Worm (Caenorhabditis elegans) whole organism, midembryonic: Measurements from ENCODE around the gene T06D4.6.
A peak's percentile ranks its signal among the peaks of the same experiment; 100 is the strongest.

Experiments
- T22C8.4 ChIP-seq: fragments of 200-800 bp; sonication (Bioruptor generic); IDR thresholded peaks from 2 replicates; pipeline ENCODE4 v1.3.6; 2022; ENCODE audit warnings: missing genetic modification characterization, missing compliant biosample characterization
- cog-1 ChIP-seq: sonication (generic microtip); optimal IDR thresholded peaks from 2 replicates; lab custom pipeline; 2016; ENCODE audit warnings: missing genetic modification characterization, missing compliant biosample characterization
- flt-1 ChIP-seq: fragments of 200-800 bp; sonication (Bioruptor generic); IDR thresholded peaks from 2 replicates; pipeline ENCODE4 v1.3.6; 2022; ENCODE audit warnings: missing genetic modification characterization, missing compliant biosample characterization
- klf-2 ChIP-seq: fragments of 200-800 bp; sonication (Bioruptor generic); conservative IDR thresholded peaks from 2 replicates; pipeline ENCODE4 v1.3.6; 2022; ENCODE audit warnings: missing genetic modification reagents, missing genetic modification characterization, missing compliant biosample characterization
- med-1 ChIP-seq: sonication (generic microtip); optimal IDR thresholded peaks from 2 replicates; lab custom pipeline; 2017; ENCODE audit warnings: missing genetic modification characterization, mild to moderate bottlenecking, missing compliant biosample characterization, antibody characterized with exemption, missing genetic modification reagents; ENCODE audit not compliant: insufficient read depth
- ref-1 ChIP-seq: fragments of 200-800 bp; sonication (Bioruptor generic); conservative IDR thresholded peaks from 2 replicates; pipeline ENCODE4 v1.3.6; 2022; ENCODE audit warnings: missing genetic modification reagents, missing genetic modification characterization, missing compliant biosample characterization
- tab-1 ChIP-seq: fragments of 200-800 bp; sonication (Bioruptor generic); IDR thresholded peaks from 2 replicates; pipeline ENCODE4 v1.3.6; 2022; ENCODE audit warnings: missing genetic modification characterization, missing compliant biosample characterization
- ztf-23 ChIP-seq: fragments of 200-800 bp; sonication (Bioruptor generic); IDR thresholded peaks from 2 replicates; pipeline ENCODE4 v1.3.6; 2022; ENCODE audit warnings: missing genetic modification reagents, missing genetic modification characterization, missing compliant biosample characterization
- ztf-29 ChIP-seq: fragments of 200-800 bp; sonication (Bioruptor generic); IDR thresholded peaks from 2 replicates; pipeline ENCODE4 v1.3.6; 2022; ENCODE audit warnings: missing genetic modification reagents, missing genetic modification characterization, missing compliant biosample characterization

T06D4.6 gene

DNA sequence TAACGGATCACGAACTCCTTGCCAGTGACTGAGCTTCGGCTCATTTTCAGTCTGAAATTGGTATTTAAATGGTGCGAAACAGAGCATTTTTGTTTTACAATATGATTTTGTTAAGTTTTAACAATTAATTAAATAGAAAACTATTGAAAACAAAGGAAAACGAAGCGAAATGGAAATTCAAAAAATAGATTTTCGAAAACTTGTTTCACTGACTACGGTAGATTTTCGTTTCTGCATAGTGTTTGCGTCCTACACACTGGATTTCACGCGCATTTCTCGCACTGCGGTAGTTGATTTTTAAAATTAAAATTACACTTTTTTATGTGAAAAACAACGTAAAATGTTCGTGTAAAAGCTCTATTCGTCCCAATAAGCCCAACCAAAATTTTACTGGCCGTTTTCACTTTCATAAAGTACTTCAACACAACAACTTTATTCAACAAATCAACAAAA is 41.0 kb downstream of the T06D4.6 start, which contains the start of gene bath-30:
TSS of gene bath-30 (minus strand) at position 51 of the 453 bp plus-strand sequence.
- TF ChIP-seq ztf-23, result no peak
- no peak for TF ChIP-seq ztf-29 (GFP tag; lab: Robert Waterston, UW)
- no peak for TF ChIP-seq med-1 (GFP tag; lab: Kevin White, UChicago)
- no peak for TF ChIP-seq klf-2 (GFP tag; lab: Robert Waterston, UW)
- TF ChIP-seq flt-1 (GFP tag; lab: Robert Waterston, UW), result no peak
- TF ChIP-seq T22C8.4, result no peak
- no peak for TF ChIP-seq ref-1 (GFP tag; lab: Robert Waterston, UW)
- TF ChIP-seq tab-1, result no peak
- no peak for TF ChIP-seq cog-1 (tag; lab: Kevin White, UChicago)

DNA sequence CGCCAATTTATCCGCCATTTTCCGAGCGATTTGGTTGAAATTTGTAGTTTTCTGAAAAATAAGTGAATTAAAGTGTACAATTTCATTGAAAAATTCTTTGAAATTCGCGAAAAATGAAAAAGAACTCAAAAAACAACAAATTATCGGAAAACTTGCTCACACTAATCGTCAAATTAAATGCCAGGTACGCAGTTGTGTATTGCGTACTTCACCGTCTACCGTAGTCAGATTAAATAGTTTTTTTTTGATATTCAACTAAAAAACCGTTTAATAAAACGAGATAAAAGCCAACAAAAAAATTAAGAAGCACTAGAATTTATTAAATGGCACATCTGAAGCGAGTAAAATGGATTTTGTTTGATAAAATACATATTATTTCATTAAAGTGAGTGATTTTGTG is 42.5 kb downstream of the T06D4.6 start, which contains the start of gene bath-28:
TSS of gene bath-28 (minus strand) at position 51 of the 400 bp plus-strand sequence.
- no peak for TF ChIP-seq ztf-29 (GFP tag; lab: Robert Waterston, UW)

DNA sequence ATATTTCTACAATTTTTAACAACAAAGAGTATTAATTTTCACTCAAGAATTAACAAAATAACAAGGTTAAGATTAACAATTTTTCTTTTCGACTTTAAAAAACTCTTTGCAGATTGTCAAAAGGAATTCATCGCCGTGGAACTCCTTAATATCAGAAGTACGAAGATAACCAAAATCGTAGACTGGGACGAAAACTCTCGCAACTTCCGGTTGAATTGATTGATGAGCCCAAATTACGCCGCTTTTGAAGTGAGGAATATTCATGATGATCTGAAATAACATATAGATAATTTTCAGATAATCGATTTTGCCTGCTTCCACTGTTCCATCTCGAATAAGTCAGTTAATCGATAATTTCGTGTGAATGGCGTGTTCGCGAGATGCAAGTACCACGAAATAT is 43.7 kb downstream of the T06D4.6 start, which contains the start of gene F14D2.15:
TSS of gene F14D2.15 (minus strand) at position 101 of the 400 bp plus-strand sequence.
- no peak for TF ChIP-seq ztf-29 (GFP tag; lab: Robert Waterston, UW)
- TF ChIP-seq klf-2 (GFP tag; lab: Robert Waterston, UW), result no peak
- 0 out of 2 replicates have a peak, but pooled peaks have one; percentile 34 for TF ChIP-seq T22C8.4

DNA sequence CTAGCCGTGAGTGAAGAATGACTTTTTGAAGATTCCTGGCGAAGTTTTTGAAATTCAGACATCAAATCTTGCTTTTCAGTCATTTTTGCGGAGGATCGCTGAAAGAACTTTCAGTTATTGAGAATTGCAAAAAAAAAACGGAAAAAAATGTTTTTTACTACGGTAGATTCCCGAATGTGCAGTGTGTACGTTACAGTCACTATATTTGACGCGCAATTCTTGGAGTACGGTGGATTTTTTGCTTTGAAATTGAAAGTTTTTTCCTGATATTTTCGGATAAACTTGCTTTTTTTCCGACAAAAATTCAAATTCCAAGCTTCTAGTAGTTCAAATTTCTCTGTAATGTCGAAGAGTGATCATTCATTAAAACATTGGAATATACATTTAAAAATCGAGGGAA is 45.4 kb downstream of the T06D4.6 start, which contains the start of gene F14D2.11:
TSS of gene F14D2.11 (minus strand) at position 101 of the 400 bp plus-strand sequence.
- no peak for TF ChIP-seq T22C8.4
- TF ChIP-seq ztf-29 (GFP tag; lab: Robert Waterston, UW), result no peak
- no peak for TF ChIP-seq flt-1 (GFP tag; lab: Robert Waterston, UW)
- no peak for TF ChIP-seq ztf-23
- TF ChIP-seq tab-1, result no peak
- no peak for TF ChIP-seq med-1 (GFP tag; lab: Kevin White, UChicago)
- no peak for TF ChIP-seq ref-1 (GFP tag; lab: Robert Waterston, UW)
- TF ChIP-seq klf-2 (GFP tag; lab: Robert Waterston, UW), result no peak
- TF ChIP-seq cog-1 (tag; lab: Kevin White, UChicago), result no peak

DNA sequence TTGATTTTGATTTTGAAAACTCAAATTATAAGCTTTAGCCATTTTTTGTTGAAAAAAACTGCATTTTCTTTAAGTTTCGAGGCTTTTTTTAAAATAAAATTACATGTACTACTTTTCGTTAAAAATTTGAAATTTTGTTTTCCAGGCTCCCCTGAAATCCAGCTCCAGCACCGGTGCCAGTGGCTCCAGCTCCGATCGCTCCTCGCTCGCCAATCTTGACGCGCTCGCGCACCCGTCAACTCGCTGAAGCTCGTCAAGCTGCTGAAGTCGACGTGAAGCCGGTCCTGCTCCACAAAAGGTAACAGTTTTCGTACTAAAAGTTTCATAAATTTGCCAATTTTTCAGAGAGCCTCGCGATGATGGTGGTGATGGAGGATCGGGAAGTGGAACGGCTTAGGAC is 46.6 kb downstream of the T06D4.6 start:
- TF ChIP-seq cog-1 (tag; lab: Kevin White, UChicago) (no peak), T22C8.4 (no peak), ref-1 (GFP tag; lab: Robert Waterston, UW) (no peak), flt-1 (GFP tag; lab: Robert Waterston, UW) (no peak), ztf-23 (no peak), klf-2 (GFP tag; lab: Robert Waterston, UW) (no peak), tab-1 (no peak), med-1 (GFP tag; lab: Kevin White, UChicago) (no peak)

DNA sequence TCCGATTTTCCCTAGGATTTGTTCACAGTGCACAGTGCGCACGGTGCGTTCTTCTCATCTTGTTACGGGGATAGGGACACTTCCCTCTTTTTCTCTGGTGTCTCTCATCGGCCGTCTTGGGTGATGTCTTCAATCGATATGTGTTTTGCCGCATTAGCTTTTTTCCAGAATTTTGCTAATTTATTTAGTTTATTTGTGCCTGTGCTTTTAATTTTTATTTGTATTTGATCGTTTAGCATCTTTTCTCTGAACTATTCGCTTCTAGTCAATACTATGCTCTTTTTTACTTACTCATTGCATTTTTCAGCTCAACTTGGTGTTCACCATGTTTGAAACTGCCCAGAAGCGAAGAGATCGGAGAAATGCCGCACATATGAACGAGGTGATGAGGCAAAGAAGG is 47.2 kb downstream of the T06D4.6 start, which contains the start of gene F14D2.5:
TSS of gene F14D2.5 (plus strand) at position 301 of the 400 bp plus-strand sequence.
- peak; percentile 14; the same call in 1 of the 2 replicates for TF ChIP-seq T22C8.4
- no peak for TF ChIP-seq ref-1 (GFP tag; lab: Robert Waterston, UW)
- no peak for TF ChIP-seq klf-2 (GFP tag; lab: Robert Waterston, UW)
- no peak for TF ChIP-seq ztf-23
- no peak for TF ChIP-seq flt-1 (GFP tag; lab: Robert Waterston, UW)
- no peak for TF ChIP-seq ztf-29 (GFP tag; lab: Robert Waterston, UW)
- TF ChIP-seq tab-1, result no peak
- no peak for TF ChIP-seq cog-1 (tag; lab: Kevin White, UChicago)

DNA sequence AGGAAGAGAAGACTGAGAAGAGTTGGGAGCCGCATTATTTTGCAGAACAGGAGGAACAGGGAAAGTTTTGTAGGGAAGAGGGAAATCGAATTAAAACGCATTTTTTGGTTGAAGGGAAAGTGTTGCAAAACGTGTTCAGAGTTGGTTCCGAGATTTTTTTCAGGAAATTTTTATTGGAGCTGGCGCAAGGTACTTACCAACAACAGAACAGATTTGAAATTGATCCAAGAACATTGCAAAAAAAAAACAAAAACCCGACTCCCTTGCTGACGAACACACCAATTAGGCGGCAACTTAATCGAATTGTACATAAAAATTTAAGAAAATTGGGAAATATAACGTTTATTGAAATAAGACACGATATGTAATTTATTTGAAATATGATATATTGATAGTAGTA is 48.8 kb downstream of the T06D4.6 start, which contains the start of gene F14D2.7:
TSS of gene F14D2.7 (minus strand) at position 101 of the 400 bp plus-strand sequence.
- no peak for TF ChIP-seq med-1 (GFP tag; lab: Kevin White, UChicago)
- TF ChIP-seq tab-1, result no peak
- no peak for TF ChIP-seq klf-2 (GFP tag; lab: Robert Waterston, UW)
- TF ChIP-seq cog-1 (tag; lab: Kevin White, UChicago), result no peak
- no peak for TF ChIP-seq ztf-29 (GFP tag; lab: Robert Waterston, UW)
- TF ChIP-seq ref-1 (GFP tag; lab: Robert Waterston, UW), result no peak
- TF ChIP-seq flt-1 (GFP tag; lab: Robert Waterston, UW), result no peak
